Worm (Caenorhabditis elegans) whole organism, mixed stage, embryonic: ENCODE results near the gene ndg-4.

Experiments used
- M03D4.4 ChIP-seq: sonication (generic microtip); optimal IDR thresholded peaks from 2 replicates; lab custom pipeline; 2017; ENCODE audit warnings: mild to moderate bottlenecking, missing genetic modification characterization, missing compliant biosample characterization
- bed-3 ChIP-seq: fragments of 200-800 bp; sonication (Bioruptor generic); optimal IDR thresholded peaks from 3 replicates; lab custom pipeline; 2018; ENCODE audit warnings: mild to moderate bottlenecking, missing genetic modification characterization, moderate library complexity, missing compliant biosample characterization
- blmp-1 ChIP-seq: fragments of 150-350 bp; optimal IDR thresholded peaks from 2 replicates; lab custom pipeline; 2014; ENCODE audit warnings: missing biosample characterization, missing genetic modification characterization
- ceh-39 ChIP-seq: fragments of 150-350 bp; optimal IDR thresholded peaks from 2 replicates; lab custom pipeline; 2014; ENCODE audit warnings: missing biosample characterization, missing genetic modification characterization
- ceh-43 ChIP-seq: fragments of 200-800 bp; sonication (Bioruptor generic); optimal IDR thresholded peaks from 2 replicates; lab custom pipeline; 2018; ENCODE audit warnings: mild to moderate bottlenecking, missing genetic modification characterization, moderate library complexity, missing compliant biosample characterization
- ceh-83 ChIP-seq: fragments of 200-800 bp; sonication (Bioruptor generic); optimal IDR thresholded peaks from 2 replicates; lab custom pipeline; 2018; ENCODE audit warnings: mild to moderate bottlenecking, missing genetic modification characterization, missing compliant biosample characterization
- ces-1 ChIP-seq: fragments of 150-350 bp; optimal IDR thresholded peaks from 2 replicates; lab custom pipeline; 2014; ENCODE audit warnings: missing biosample characterization, missing genetic modification reagents, missing genetic modification characterization
- cnd-1 ChIP-seq: fragments of 200-800 bp; sonication (Bioruptor generic); optimal IDR thresholded peaks from 2 replicates; lab custom pipeline; 2018; ENCODE audit warnings: mild to moderate bottlenecking, missing genetic modification characterization, missing compliant biosample characterization
- drap-1 ChIP-seq: fragments of 200-800 bp; sonication (Bioruptor generic); optimal IDR thresholded peaks from 3 replicates; lab custom pipeline; 2018; ENCODE audit warnings: mild to moderate bottlenecking, missing genetic modification characterization, missing compliant biosample characterization
- elt-1 ChIP-seq: sonication (generic microtip); optimal IDR thresholded peaks from 2 replicates; lab custom pipeline; 2017; ENCODE audit warnings: missing genetic modification characterization, mild to moderate bottlenecking, missing compliant biosample characterization, antibody characterized with exemption, moderate library complexity, borderline replicate concordance; ENCODE audit not compliant: insufficient read depth
- elt-3 ChIP-seq: fragments of 150-350 bp; optimal IDR thresholded peaks from 2 replicates; lab custom pipeline; 2014; ENCODE audit warnings: missing biosample characterization, missing genetic modification characterization
- flh-1 ChIP-seq: fragments of 200-800 bp; sonication (Bioruptor generic); optimal IDR thresholded peaks from 2 replicates; lab custom pipeline; 2018; ENCODE audit warnings: mild to moderate bottlenecking, missing genetic modification characterization, moderate library complexity, missing compliant biosample characterization
- ham-2 ChIP-seq: fragments of 200-800 bp; sonication (Bioruptor generic); optimal IDR thresholded peaks from 2 replicates; lab custom pipeline; 2018; ENCODE audit warnings: mild to moderate bottlenecking, missing genetic modification characterization, missing compliant biosample characterization
- lin-13 ChIP-seq: fragments of 150-350 bp; optimal IDR thresholded peaks from 2 replicates; lab custom pipeline; 2014; ENCODE audit warnings: missing biosample characterization, missing genetic modification characterization
- lin-32 ChIP-seq: fragments of 200-800 bp; sonication (Bioruptor generic); optimal IDR thresholded peaks from 2 replicates; lab custom pipeline; 2018; ENCODE audit warnings: mild to moderate bottlenecking, missing genetic modification characterization, missing compliant biosample characterization
- lsy-2 ChIP-seq: fragments of 150-350 bp; optimal IDR thresholded peaks from 2 replicates; lab custom pipeline; 2014; ENCODE audit warnings: missing biosample characterization, missing genetic modification characterization
- mab-5 ChIP-seq: fragments of 150-350 bp; optimal IDR thresholded peaks from 2 replicates; lab custom pipeline; 2014; ENCODE audit warnings: missing biosample characterization, missing genetic modification characterization
- mep-1 ChIP-seq: fragments of 150-350 bp; optimal IDR thresholded peaks from 2 replicates; lab custom pipeline; 2017; ENCODE audit warnings: missing biosample characterization, missing genetic modification reagents, missing genetic modification characterization, inconsistent platforms
- mls-2 ChIP-seq: sonication (generic microtip); optimal IDR thresholded peaks from 2 replicates; lab custom pipeline; 2016; ENCODE audit warnings: mild to moderate bottlenecking, missing genetic modification characterization, moderate library complexity, missing compliant biosample characterization
- nhr-12 ChIP-seq: fragments of 150-350 bp; optimal IDR thresholded peaks from 2 replicates; lab custom pipeline; 2014; ENCODE audit warnings: missing biosample characterization, missing genetic modification characterization
- nhr-2 ChIP-seq: fragments of 150-350 bp; optimal IDR thresholded peaks from 2 replicates; lab custom pipeline; 2014; ENCODE audit warnings: missing biosample characterization, missing genetic modification characterization
- nhr-237 ChIP-seq: fragments of 150-350 bp; optimal IDR thresholded peaks from 2 replicates; lab custom pipeline; 2014; ENCODE audit warnings: missing biosample characterization, missing genetic modification characterization
- nhr-28 ChIP-seq: fragments of 150-350 bp; optimal IDR thresholded peaks from 2 replicates; lab custom pipeline; 2014; ENCODE audit warnings: missing biosample characterization, missing genetic modification characterization
- nhr-76 ChIP-seq: sonication (generic microtip); optimal IDR thresholded peaks from 2 replicates; lab custom pipeline; 2017; ENCODE audit warnings: missing biosample characterization, missing genetic modification characterization
- pha-4 ChIP-seq: fragments of 150-350 bp; optimal IDR thresholded peaks from 2 replicates; lab custom pipeline; 2018; ENCODE audit warnings: missing biosample characterization, missing genetic modification reagents, missing genetic modification characterization
- sem-2 ChIP-seq: fragments of 200-800 bp; sonication (Bioruptor generic); optimal IDR thresholded peaks from 2 replicates; lab custom pipeline; 2018; ENCODE audit warnings: mild to moderate bottlenecking, missing genetic modification characterization, missing compliant biosample characterization
- snpc-4 ChIP-seq: fragments of 150-350 bp; optimal IDR thresholded peaks from 2 replicates; lab custom pipeline; 2014; ENCODE audit warnings: missing biosample characterization, missing genetic modification characterization
- sptf-1 ChIP-seq: sonication (generic microtip); optimal IDR thresholded peaks from 2 replicates; lab custom pipeline; 2017; ENCODE audit warnings: mild to moderate bottlenecking, missing genetic modification characterization, moderate library complexity, missing compliant biosample characterization
- tbx-8 ChIP-seq: fragments of 200-800 bp; sonication (Bioruptor generic); optimal IDR thresholded peaks from 2 replicates; lab custom pipeline; 2018; ENCODE audit warnings: mild to moderate bottlenecking, missing genetic modification characterization, moderate library complexity, missing compliant biosample characterization
- unc-120 ChIP-seq: sonication (generic microtip); optimal IDR thresholded peaks from 2 replicates; lab custom pipeline; 2017; ENCODE audit warnings: missing genetic modification characterization, missing compliant biosample characterization; ENCODE audit not compliant: poor library complexity, severe bottlenecking
- unc-39 ChIP-seq: fragments of 150-350 bp; optimal IDR thresholded peaks from 2 replicates; lab custom pipeline; 2014; ENCODE audit warnings: missing biosample characterization, missing genetic modification characterization
- unc-62 ChIP-seq: fragments of 150-350 bp; optimal IDR thresholded peaks from 2 replicates; lab custom pipeline; 2014; ENCODE audit warnings: missing biosample characterization, missing genetic modification reagents, missing genetic modification characterization
- ztf-11 ChIP-seq: fragments of 150-350 bp; optimal IDR thresholded peaks from 2 replicates; lab custom pipeline; 2014; ENCODE audit warnings: missing biosample characterization, missing genetic modification characterization

Gene ndg-4

DNA sequence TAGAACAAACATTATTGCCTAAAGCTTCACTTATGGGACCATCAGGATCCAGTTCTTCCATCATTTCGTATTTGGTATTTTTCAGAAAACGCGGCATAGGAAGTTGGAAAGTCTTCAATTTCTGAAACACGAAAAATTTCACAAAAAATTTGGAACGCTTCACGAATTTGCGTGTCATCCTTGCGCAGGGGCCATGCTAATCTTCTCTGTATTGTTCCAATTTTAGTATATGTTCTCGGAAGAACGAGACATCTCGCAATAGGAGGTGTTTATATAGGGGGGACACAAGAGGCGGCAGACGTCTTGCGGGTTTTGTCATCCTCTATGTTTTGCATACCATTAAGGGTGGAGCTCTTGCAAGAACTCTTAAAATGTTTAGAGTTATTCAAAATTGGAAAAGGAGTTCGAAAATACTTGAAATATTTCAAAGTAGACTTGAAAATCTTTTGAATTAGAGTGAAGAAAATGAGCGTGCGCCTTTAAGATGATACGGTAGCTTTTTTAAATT is 40.4 kb downstream of the ndg-4 start:
- TF ChIP-seq ceh-43 (GFP tag; lab: Kevin White, UChicago) = peak; percentile 70
- peak; percentile 84 for TF ChIP-seq ceh-83 (GFP tag; lab: Kevin White, UChicago)
- TF ChIP-seq sptf-1 (tag; lab: Kevin White, UChicago) = peak; percentile 82
- peak; percentile 79 for TF ChIP-seq mls-2 (tag; lab: Kevin White, UChicago)
- TF ChIP-seq flh-1 (GFP tag; lab: Kevin White, UChicago) = peak; percentile 28
- peak; percentile 60 for TF ChIP-seq unc-120 (tag; lab: Kevin White, UChicago)
- peak; percentile 59 for TF ChIP-seq sem-2
- peak; percentile 75 for TF ChIP-seq cnd-1 (tag; lab: Kevin White, UChicago)
- TF ChIP-seq M03D4.4 (tag; lab: Kevin White, UChicago) = peak; percentile 62
- peak; percentile 73 for TF ChIP-seq drap-1 (GFP tag; lab: Kevin White, UChicago)
- peak; percentile 52 for TF ChIP-seq bed-3
- TF ChIP-seq lin-32 (GFP tag; lab: Kevin White, UChicago) = peak; percentile 62
- TF ChIP-seq tbx-8 = peak; percentile 42

DNA sequence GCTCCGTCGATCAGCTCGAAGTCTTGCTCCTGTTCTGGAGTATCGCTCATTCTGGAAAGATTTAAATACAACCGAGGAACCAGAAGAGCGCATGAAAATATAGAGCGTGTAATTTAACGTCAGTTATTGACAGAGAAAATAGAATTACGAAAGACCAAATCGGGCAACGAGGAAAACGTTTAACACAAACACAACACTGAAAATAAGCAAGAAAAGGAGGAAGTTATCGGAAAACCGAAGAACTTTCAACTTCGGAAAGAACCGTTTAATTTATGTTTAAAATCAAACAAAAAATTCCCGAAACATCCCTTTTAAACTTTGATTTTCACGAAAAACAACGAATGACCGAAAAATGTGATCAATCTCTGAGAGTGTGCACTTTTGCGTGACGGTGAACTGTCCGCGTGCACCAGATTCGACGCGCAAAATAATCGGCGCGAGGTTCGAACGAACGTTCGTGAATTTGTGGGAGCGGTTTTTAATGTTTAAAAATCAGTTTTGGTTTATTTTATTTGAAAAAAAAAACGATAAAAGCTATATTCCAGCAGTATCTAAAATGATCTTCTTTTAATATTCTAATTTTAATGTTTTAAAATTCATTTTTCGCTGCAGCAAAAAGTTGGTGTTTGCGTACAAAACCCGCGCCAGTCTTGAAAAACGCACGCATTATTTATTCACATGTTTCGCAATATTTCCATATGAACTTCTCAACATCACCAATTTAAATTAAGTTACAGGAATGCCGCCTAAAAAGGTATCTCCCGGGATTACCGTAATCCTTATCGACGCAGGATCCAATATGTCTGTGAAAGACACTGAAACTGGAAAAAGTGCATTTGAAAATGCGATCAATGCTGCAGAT is 47.8 kb downstream of the ndg-4 start, which contains the start of the genes R07E5.7 and cku-80:
Gene R07E5.7 (minus strand): TSS at position 51 of the 862 bp plus-strand sequence.
Gene cku-80 (plus strand): TSS at position 732 of the 862 bp plus-strand sequence.
- TF ChIP-seq mep-1 (tag; lab: Kevin White, UChicago) = peak; percentile 52
- TF ChIP-seq ztf-11 (tag; lab: Kevin White, UChicago) = no peak
- peak; percentile 6 for TF ChIP-seq M03D4.4 (tag; lab: Kevin White, UChicago)
- no peak for TF ChIP-seq pha-4
- peak; percentile 71 for TF ChIP-seq lsy-2 (tag; lab: Kevin White, UChicago)
- TF ChIP-seq unc-120 (tag; lab: Kevin White, UChicago) = no peak
- no peak for TF ChIP-seq unc-39 (tag; lab: Kevin White, UChicago)
- TF ChIP-seq blmp-1 (tag; lab: Kevin White, UChicago) = no peak
- TF ChIP-seq ceh-83 (GFP tag; lab: Kevin White, UChicago) = peak; percentile 48
- TF ChIP-seq ces-1 (GFP tag; lab: Kevin White, UChicago) = peak; percentile 30
- no peak for TF ChIP-seq ceh-39 (tag; lab: Kevin White, UChicago)
- TF ChIP-seq nhr-237 (tag; lab: Kevin White, UChicago) = peak; percentile 40
- TF ChIP-seq lin-13 (tag; lab: Kevin White, UChicago) = no peak

DNA sequence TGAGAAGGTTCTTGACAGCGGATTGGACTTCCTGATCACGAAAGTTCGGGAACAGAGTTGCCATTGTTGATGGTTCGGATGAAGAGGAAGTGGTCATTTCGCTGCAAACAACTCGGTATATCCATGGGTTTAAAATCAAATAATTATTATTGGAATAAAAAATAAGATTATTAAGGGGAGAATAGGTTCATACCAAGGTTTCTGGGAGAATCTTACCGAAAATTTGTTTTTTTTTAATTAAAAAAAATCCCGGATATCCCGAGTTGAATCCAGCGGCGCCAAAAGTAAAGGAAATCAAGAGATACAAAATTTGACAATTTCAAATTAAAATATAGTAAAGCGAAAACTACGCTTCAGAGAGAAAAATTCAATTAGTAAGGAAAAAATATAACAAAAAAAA is 49.2 kb downstream of the ndg-4 start, which contains the start of the genes R07E5.19 and pdcd-2:
Gene R07E5.19 (minus strand): TSS at position 101 of the 400 bp plus-strand sequence.
Gene pdcd-2 (minus strand): TSS at position 102 of the 400 bp plus-strand sequence.
- no peak for TF ChIP-seq nhr-28 (tag; lab: Kevin White, UChicago)
- no peak for TF ChIP-seq mab-5 (tag; lab: Kevin White, UChicago)
- no peak for TF ChIP-seq elt-1 (tag; lab: Kevin White, UChicago)
- no peak for TF ChIP-seq mep-1 (tag; lab: Kevin White, UChicago)
- TF ChIP-seq drap-1 (GFP tag; lab: Kevin White, UChicago) = no peak
- no peak for TF ChIP-seq flh-1 (GFP tag; lab: Kevin White, UChicago)
- TF ChIP-seq bed-3 = no peak
- TF ChIP-seq unc-120 (tag; lab: Kevin White, UChicago) = no peak
- no peak for TF ChIP-seq lin-13 (tag; lab: Kevin White, UChicago)
- no peak for TF ChIP-seq unc-62 (GFP tag; lab: Kevin White, UChicago)
- TF ChIP-seq ceh-83 (GFP tag; lab: Kevin White, UChicago) = no peak
- TF ChIP-seq nhr-2 (tag; lab: Kevin White, UChicago) = no peak
- TF ChIP-seq ces-1 (GFP tag; lab: Kevin White, UChicago) = no peak

DNA sequence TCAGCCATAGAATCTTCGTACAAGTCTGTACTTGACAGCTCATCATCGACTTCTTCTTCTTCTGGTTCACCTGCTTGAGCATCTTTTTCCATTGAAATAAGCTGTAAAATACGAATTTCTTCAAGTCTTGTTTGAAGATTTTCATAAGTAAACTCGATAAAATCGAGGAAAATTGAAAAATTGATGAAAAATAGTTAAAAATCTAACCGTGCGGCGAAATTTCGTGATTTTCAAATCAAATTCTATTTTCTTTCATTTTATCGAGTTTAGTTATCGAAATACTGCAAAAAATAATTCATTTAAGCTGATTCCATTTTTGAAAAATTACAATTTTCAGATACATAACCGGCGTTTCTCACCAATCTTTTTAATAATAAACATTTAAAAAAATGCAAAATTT is 52.0 kb downstream of the ndg-4 start, which contains the start of gene R07E5.11:
Gene R07E5.11 (minus strand): TSS at position 101 of the 400 bp plus-strand sequence.
- TF ChIP-seq nhr-12 (tag; lab: Kevin White, UChicago) (no peak), sptf-1 (tag; lab: Kevin White, UChicago) (no peak), ham-2 (GFP tag; lab: Kevin White, UChicago) (no peak), ces-1 (GFP tag; lab: Kevin White, UChicago) (no peak), unc-62 (GFP tag; lab: Kevin White, UChicago) (no peak), M03D4.4 (tag; lab: Kevin White, UChicago) (no peak), unc-120 (tag; lab: Kevin White, UChicago) (no peak), blmp-1 (tag; lab: Kevin White, UChicago) (no peak), elt-3 (tag; lab: Kevin White, UChicago) (no peak), mep-1 (tag; lab: Kevin White, UChicago) (no peak), unc-39 (tag; lab: Kevin White, UChicago) (no peak), snpc-4 (no peak), ceh-39 (tag; lab: Kevin White, UChicago) (no peak), nhr-2 (tag; lab: Kevin White, UChicago) (no peak), tbx-8 (no peak), drap-1 (GFP tag; lab: Kevin White, UChicago) (no peak), nhr-76 (tag; lab: Kevin White, UChicago) (no peak)
